Worm (Caenorhabditis elegans): ENCODE data around the gene C31H2.14.

- TF ChIP-seq hnd-1 (tag; optimal IDR thresholded peaks at IDR 0.05) = no peak
- TF ChIP-seq ama-1 (optimal IDR thresholded peaks at IDR 0.05) = no peak
- TF ChIP-seq F13C5.2 (tag; optimal IDR thresholded peaks at IDR 0.05) = no peak
- no peak for TF ChIP-seq ets-7 (tag; optimal IDR thresholded peaks at IDR 0.05)
- TF ChIP-seq tra-4 (tag; optimal IDR thresholded peaks at IDR 0.05) = no peak
- no peak for TF ChIP-seq flt-1 (GFP tag; IDR thresholded peaks at IDR 0.05)
- no peak for TF ChIP-seq B0310.2 (tag; optimal IDR thresholded peaks at IDR 0.05)
- TF ChIP-seq tbx-37 (GFP tag; conservative IDR thresholded peaks at IDR 0.05) = no peak
- TF ChIP-seq ceh-13 (GFP tag; optimal IDR thresholded peaks at IDR 0.05) = no peak
- TF ChIP-seq ceh-36 (tag; optimal IDR thresholded peaks at IDR 0.05) = no peak
- no peak for TF ChIP-seq aly-1 (tag; optimal IDR thresholded peaks at IDR 0.05)
- TF ChIP-seq scrt-1 (GFP tag; IDR thresholded peaks at IDR 0.05) = no peak
These were observed 2.4 kb downstream of the C31H2.14 start, which contains the start of gene dpy-8 for ce11 chrX:5150389-5150788.
